Worm (Caenorhabditis elegans): Measurements from ENCODE around the gene frpr-18.

Gene frpr-18

DNA sequence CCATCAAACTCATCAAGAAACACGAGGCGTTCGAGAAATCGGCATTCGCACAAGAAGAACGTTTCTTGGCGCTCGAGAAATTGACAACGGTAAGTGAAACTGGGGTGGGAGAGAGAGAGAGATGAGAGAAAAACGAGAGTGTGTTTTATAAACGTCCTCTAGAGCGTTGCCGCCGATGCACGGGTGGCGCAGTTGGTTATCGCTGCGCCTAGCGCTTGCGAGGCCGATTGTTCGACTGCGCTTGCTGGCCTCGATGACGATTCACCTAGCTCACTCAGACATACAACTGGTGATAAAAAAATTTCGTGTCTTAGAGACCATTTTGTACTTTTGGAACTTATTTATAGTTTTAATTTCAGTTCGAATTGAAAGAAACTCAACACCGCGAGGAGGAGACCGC lies 18.7 kb downstream of the frpr-18 start (continued):
- TF ChIP-seq lin-40 (tag; optimal IDR thresholded peaks at IDR 0.05) (peak; percentile 68), nhr-120 (GFP tag; IDR thresholded peaks at IDR 0.05) (no peak), ztf-26 (tag; optimal IDR thresholded peaks at IDR 0.05) (peak; percentile 74), lag-1 (GFP tag; IDR thresholded peaks at IDR 0.05) (no peak), F57A8.1 (GFP tag; optimal IDR thresholded peaks at IDR 0.05) (no peak), chd-7 (tag; optimal IDR thresholded peaks at IDR 0.05) (peak; percentile 85), madf-3 (GFP tag; IDR thresholded peaks at IDR 0.05) (no peak), aptf-2 (GFP tag; conservative IDR thresholded peaks at IDR 0.05) (0 out of 2 replicates have a peak, but pooled peaks have one; percentile 26), F52B5.7 (tag; optimal IDR thresholded peaks at IDR 0.05) (peak; percentile 68), dpl-1 (GFP tag; optimal IDR thresholded peaks at IDR 0.05) (no peak), dpff-1 (tag; optimal IDR thresholded peaks at IDR 0.05) (peak; percentile 44), snpc-1.3 (tag; optimal IDR thresholded peaks at IDR 0.05; ENCODE audit: insufficient read depth) (no peak), mel-28 (tag; optimal IDR thresholded peaks at IDR 0.05; ENCODE audit: borderline replicate concordance) (no peak), akir-1 (GFP tag; optimal IDR thresholded peaks at IDR 0.05) (no peak), B0019.2 (GFP tag; conservative IDR thresholded peaks at IDR 0.05) (no peak), Y79H2A.3 (GFP tag; conservative IDR thresholded peaks at IDR 0.05) (no peak), nhr-90 (tag; optimal IDR thresholded peaks at IDR 0.05) (peak; percentile 82), tbx-9 (tag; optimal IDR thresholded peaks at IDR 0.05; ENCODE audit: borderline replicate concordance) (no peak), snpc-1.1 (tag; optimal IDR thresholded peaks at IDR 0.05; ENCODE audit: insufficient read depth) (peak; percentile 42), snpc-3.4 (tag; optimal IDR thresholded peaks at IDR 0.05) (peak; percentile 34), aptf-3 (GFP tag; IDR thresholded peaks at IDR 0.05) (no peak), nhr-179 (tag; optimal IDR thresholded peaks at IDR 0.05) (peak; percentile 58), ztf-28 (GFP tag; IDR thresholded peaks at IDR 0.05) (0 out of 2 replicates have a peak, but pooled peaks have one; percentile 14), nfya-2 (GFP tag; IDR thresholded peaks at IDR 0.05) (no peak), madf-10 (tag; optimal IDR thresholded peaks at IDR 0.05) (peak; percentile 57), nhr-80 (tag; optimal IDR thresholded peaks at IDR 0.05) (peak; percentile 46), lin-54 (GFP tag; optimal IDR thresholded peaks at IDR 0.05) (peak; percentile 68), F39B2.1 (GFP tag; IDR thresholded peaks at IDR 0.05) (no peak), xnd-1 (tag; optimal IDR thresholded peaks at IDR 0.05) (no peak), C17E4.6 (GFP tag; IDR thresholded peaks at IDR 0.05) (no peak), ceh-40 (GFP tag; IDR thresholded peaks at IDR 0.05) (peak; percentile 69; the same call in 1 of the 2 replicates), C06A6.2 (GFP tag; conservative IDR thresholded peaks at IDR 0.05) (no peak), lin-26 (GFP tag; IDR thresholded peaks at IDR 0.05) (peak; percentile 94), egl-44 (GFP tag; IDR thresholded peaks at IDR 0.05) (peak; percentile 89), lsl-1 (GFP tag; optimal IDR thresholded peaks at IDR 0.05) (peak; percentile 43), zim-3 (tag; optimal IDR thresholded peaks at IDR 0.05) (peak; percentile 41), ztf-25 (GFP tag; IDR thresholded peaks at IDR 0.05) (peak; percentile 67; the same call in 1 of the 2 replicates), snpc-4 (GFP tag; optimal IDR thresholded peaks at IDR 0.05) (peak; percentile 69), snpc-4 (tag; optimal IDR thresholded peaks at IDR 0.05) (peak in 2 of 4 experiments; percentile 64 to 72), B0035.1 (tag; optimal IDR thresholded peaks at IDR 0.05) (peak; percentile 18), hlh-26 (GFP tag; conservative IDR thresholded peaks at IDR 0.05) (no peak), pbrm-1 (GFP tag; IDR thresholded peaks at IDR 0.05) (peak; percentile 69; the same call in 1 of the 2 replicates), somi-1 (GFP tag; optimal IDR thresholded peaks at IDR 0.05) (peak; percentile 21), let-526 (GFP tag; IDR thresholded peaks at IDR 0.05) (peak; percentile 78; the same call in 1 of the 2 replicates), bed-1 (GFP tag; IDR thresholded peaks at IDR 0.05) (no peak; the same call in 1 of the 2 replicates), unc-130 (GFP tag; optimal IDR thresholded peaks at IDR 0.05) (no peak), ZK185.1 (tag; optimal IDR thresholded peaks at IDR 0.05; ENCODE audit: poor library complexity, severe bottlenecking) (peak; percentile 87), T07F8.4 (tag; optimal IDR thresholded peaks at IDR 0.05) (peak; percentile 66)
